Worm (Caenorhabditis elegans) whole organism, L2 larva: Measurements from ENCODE around the gene epg-5.
A peak's percentile ranks its signal among the peaks of the same experiment; 100 is the strongest.

Experiments used
- C34F6.9 ChIP-seq: fragments of 150-350 bp; optimal IDR thresholded peaks from 2 replicates; lab custom pipeline; 2014; ENCODE audit warnings: missing biosample characterization, missing genetic modification characterization
- F13H6.1 ChIP-seq: sonication (generic microtip); optimal IDR thresholded peaks from 2 replicates; lab custom pipeline; 2016; ENCODE audit warnings: missing genetic modification characterization, missing compliant biosample characterization
- Y55F3AM.14 ChIP-seq: fragments of 200-800 bp; sonication (Bioruptor generic); optimal IDR thresholded peaks from 2 replicates; lab custom pipeline; 2018; ENCODE audit warnings: mild to moderate bottlenecking, missing genetic modification characterization, missing compliant biosample characterization
- alr-1 ChIP-seq: fragments of 150-350 bp; optimal IDR thresholded peaks from 2 replicates; lab custom pipeline; 2014; ENCODE audit warnings: missing biosample characterization, missing genetic modification characterization
- aly-2 ChIP-seq: fragments of 150-350 bp; optimal IDR thresholded peaks from 2 replicates; lab custom pipeline; 2014; ENCODE audit warnings: missing biosample characterization, missing genetic modification characterization
- ama-1 ChIP-seq: fragments of 150-350 bp; optimal IDR thresholded peaks from 2 replicates; lab custom pipeline; 2018; ENCODE audit warnings: inconsistent platforms
- blmp-1 ChIP-seq: sonication (generic microtip); optimal IDR thresholded peaks from 2 replicates; lab custom pipeline; 2017; ENCODE audit warnings: missing genetic modification characterization, mild to moderate bottlenecking, missing compliant biosample characterization, antibody characterized with exemption, moderate library complexity; ENCODE audit not compliant: insufficient read depth
- crh-2 ChIP-seq: sonication (generic microtip); optimal IDR thresholded peaks from 2 replicates; lab custom pipeline; 2017; ENCODE audit warnings: missing biosample characterization, missing genetic modification characterization
- dmd-4 ChIP-seq: sonication (generic microtip); optimal IDR thresholded peaks from 2 replicates; lab custom pipeline; 2017; ENCODE audit warnings: missing biosample characterization, missing genetic modification characterization
- egl-27 ChIP-seq: sonication (generic microtip); optimal IDR thresholded peaks from 3 replicates; lab custom pipeline; 2017; ENCODE audit warnings: missing biosample characterization, missing genetic modification reagents, missing genetic modification characterization
- elt-1 ChIP-seq: fragments of 150-350 bp; optimal IDR thresholded peaks from 2 replicates; lab custom pipeline; 2014; ENCODE audit warnings: missing biosample characterization, missing genetic modification characterization
- elt-3 ChIP-seq: sonication (generic microtip); optimal IDR thresholded peaks from 2 replicates; lab custom pipeline; 2017; ENCODE audit warnings: missing biosample characterization, missing genetic modification characterization
- fos-1 ChIP-seq: fragments of 150-350 bp; optimal IDR thresholded peaks from 2 replicates; lab custom pipeline; 2014; ENCODE audit warnings: missing biosample characterization, missing genetic modification characterization
- gmeb-1 ChIP-seq: fragments of 150-350 bp; optimal IDR thresholded peaks from 2 replicates; lab custom pipeline; 2014; ENCODE audit warnings: missing biosample characterization, missing genetic modification characterization
- lin-11 ChIP-seq: fragments of 150-350 bp; sonication (generic microtip); optimal IDR thresholded peaks from 2 replicates; lab custom pipeline; 2014; ENCODE audit warnings: missing biosample characterization, missing genetic modification characterization, inconsistent platforms, mixed read lengths
- lin-13 ChIP-seq: fragments of 150-350 bp; optimal IDR thresholded peaks from 2 replicates; lab custom pipeline; 2014; ENCODE audit warnings: missing biosample characterization, missing genetic modification reagents, missing genetic modification characterization
- lin-39 ChIP-seq: fragments of 150-350 bp; optimal IDR thresholded peaks from 2 replicates; lab custom pipeline; 2014; ENCODE audit warnings: missing biosample characterization, missing genetic modification reagents, missing genetic modification characterization
- lsy-2 ChIP-seq, 2 experiments: fragments of 150-350 bp in 1 of 2; sonication (generic microtip) in 1 of 2; optimal IDR thresholded peaks; 2 replicates each; lab custom pipeline; 2014 to 2017; ENCODE audit warnings: missing biosample characterization in 2 of 2, missing genetic modification characterization in 2 of 2
- mab-5 ChIP-seq: fragments of 150-350 bp; optimal IDR thresholded peaks from 2 replicates; lab custom pipeline; 2014; ENCODE audit warnings: missing biosample characterization, missing genetic modification characterization
- mdl-1 ChIP-seq, 2 experiments: fragments of 150-350 bp in 1 of 2; sonication (generic microtip) in 1 of 2; optimal IDR thresholded peaks; 2 replicates each; lab custom pipeline; 2017; ENCODE audit warnings: missing biosample characterization in 2 of 2, missing genetic modification characterization in 2 of 2
- nhr-10 ChIP-seq: sonication (generic microtip); optimal IDR thresholded peaks from 2 replicates; lab custom pipeline; 2017; ENCODE audit warnings: missing biosample characterization, missing genetic modification characterization
- nhr-11 ChIP-seq: fragments of 150-350 bp; optimal IDR thresholded peaks from 2 replicates; lab custom pipeline; 2014; ENCODE audit warnings: missing biosample characterization, missing genetic modification characterization
- nhr-12 ChIP-seq: fragments of 150-350 bp; optimal IDR thresholded peaks from 2 replicates; lab custom pipeline; 2014; ENCODE audit warnings: missing biosample characterization, missing genetic modification characterization
- nhr-129 ChIP-seq: fragments of 150-350 bp; optimal IDR thresholded peaks from 2 replicates; lab custom pipeline; 2014; ENCODE audit warnings: missing biosample characterization, missing genetic modification characterization
- nhr-21 ChIP-seq: fragments of 150-350 bp; optimal IDR thresholded peaks from 2 replicates; lab custom pipeline; 2014; ENCODE audit warnings: missing biosample characterization, missing genetic modification characterization
- nhr-23 ChIP-seq: fragments of 150-350 bp; optimal IDR thresholded peaks from 2 replicates; lab custom pipeline; 2014; ENCODE audit warnings: missing biosample characterization, missing genetic modification reagents, missing genetic modification characterization
- nhr-237 ChIP-seq: fragments of 150-350 bp; optimal IDR thresholded peaks from 2 replicates; lab custom pipeline; 2014; ENCODE audit warnings: missing biosample characterization, missing genetic modification characterization
- nhr-25 ChIP-seq: fragments of 150-350 bp; sonication (generic microtip); optimal IDR thresholded peaks from 3 replicates; lab custom pipeline; 2014; ENCODE audit warnings: missing biosample characterization, missing genetic modification characterization
- nhr-6 ChIP-seq: fragments of 150-350 bp; optimal IDR thresholded peaks from 2 replicates; lab custom pipeline; 2014; ENCODE audit warnings: missing biosample characterization, missing genetic modification characterization
- nhr-77 ChIP-seq: fragments of 150-350 bp; optimal IDR thresholded peaks from 2 replicates; lab custom pipeline; 2014; ENCODE audit warnings: missing biosample characterization, missing genetic modification characterization
- peb-1 ChIP-seq: fragments of 150-350 bp; optimal IDR thresholded peaks from 2 replicates; lab custom pipeline; 2014; ENCODE audit warnings: missing biosample characterization, missing genetic modification characterization
- sem-4 ChIP-seq: fragments of 150-350 bp; optimal IDR thresholded peaks from 2 replicates; lab custom pipeline; 2014; ENCODE audit warnings: missing biosample characterization, missing genetic modification reagents, missing genetic modification characterization
- sma-3 ChIP-seq: sonication (generic microtip); optimal IDR thresholded peaks from 2 replicates; lab custom pipeline; 2016; ENCODE audit warnings: missing genetic modification reagents, missing genetic modification characterization, missing compliant biosample characterization
- sma-9 ChIP-seq, 2 experiments: fragments of 150-350 bp in 1 of 2; sonication (generic microtip) in 1 of 2; optimal IDR thresholded peaks; 2 replicates each; lab custom pipeline; 2014 to 2016; ENCODE audit warnings: missing genetic modification characterization in 2 of 2, mild to moderate bottlenecking in 1 of 2, missing biosample characterization in 1 of 2, missing compliant biosample characterization in 1 of 2, missing genetic modification reagents in 1 of 2, moderate library complexity in 1 of 2
- snpc-4 ChIP-seq: fragments of 150-350 bp; optimal IDR thresholded peaks from 2 replicates; lab custom pipeline; 2014; ENCODE audit warnings: missing biosample characterization, missing genetic modification characterization
- unc-39 ChIP-seq: fragments of 150-350 bp; optimal IDR thresholded peaks from 2 replicates; lab custom pipeline; 2014; ENCODE audit warnings: missing biosample characterization, missing genetic modification characterization
- unc-55 ChIP-seq: fragments of 150-350 bp; sonication (generic microtip); optimal IDR thresholded peaks from 3 replicates; lab custom pipeline; 2014; ENCODE audit warnings: missing biosample characterization, missing genetic modification reagents, missing genetic modification characterization
- unc-62 ChIP-seq: fragments of 150-350 bp; optimal IDR thresholded peaks from 2 replicates; lab custom pipeline; 2014; ENCODE audit warnings: missing biosample characterization, missing genetic modification reagents, missing genetic modification characterization
- zag-1 ChIP-seq: fragments of 150-350 bp; optimal IDR thresholded peaks from 2 replicates; lab custom pipeline; 2014; ENCODE audit warnings: missing biosample characterization, missing genetic modification characterization
- ztf-1 ChIP-seq: fragments of 200-800 bp; sonication (Bioruptor generic); conservative IDR thresholded peaks from 2 replicates; pipeline ENCODE4 v1.3.6; 2022; ENCODE audit warnings: missing genetic modification characterization, missing compliant biosample characterization
- ztf-11 ChIP-seq: sonication (generic microtip); optimal IDR thresholded peaks from 2 replicates; lab custom pipeline; 2017; ENCODE audit warnings: missing biosample characterization, missing genetic modification characterization
- ztf-4 ChIP-seq: fragments of 150-350 bp; optimal IDR thresholded peaks from 2 replicates; lab custom pipeline; 2014; ENCODE audit warnings: missing biosample characterization, missing genetic modification characterization

The epg-5 gene

DNA sequence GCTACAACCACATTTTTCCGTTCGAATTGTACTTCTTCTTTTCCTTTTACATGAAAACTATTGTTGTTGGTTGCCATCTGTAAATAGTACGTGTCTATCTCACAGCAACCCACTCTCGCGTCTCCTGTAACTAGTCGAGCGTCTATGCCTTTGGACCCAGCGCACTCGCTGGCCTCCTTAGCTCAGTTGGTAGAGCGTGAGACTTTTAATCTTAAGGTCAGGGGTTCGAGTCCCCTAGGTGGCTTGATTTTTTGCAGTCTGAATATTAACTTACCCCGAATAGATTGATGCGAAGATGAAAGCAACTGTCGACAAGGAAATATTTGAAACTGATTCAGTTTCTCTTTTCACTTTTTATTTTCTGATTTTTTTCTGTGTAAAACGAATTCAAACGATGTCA, 44.1 kb downstream of the epg-5 start, which contains the start of gene mpz-3 (continued):
- no peak for TF ChIP-seq Y55F3AM.14 (GFP tag; lab: Kevin White, UChicago)
- TF ChIP-seq ztf-4 (tag; lab: Kevin White, UChicago): no peak
- TF ChIP-seq dmd-4 (tag; lab: Kevin White, UChicago): no peak
- TF ChIP-seq unc-39 (tag; lab: Kevin White, UChicago): no peak
- no peak for TF ChIP-seq ama-1 (lab: Kevin White, UChicago)
- TF ChIP-seq fos-1 (tag; lab: Kevin White, UChicago): peak; percentile 57
- peak; percentile 63 for TF ChIP-seq sma-9 (GFP tag; optimal IDR thresholded peaks at IDR 0.05; lab: Kevin White, UChicago)
- TF ChIP-seq sma-9 (tag; optimal IDR thresholded peaks at IDR 0.05; lab: Kevin White, UChicago): no peak
- TF ChIP-seq aly-2 (tag; lab: Kevin White, UChicago): no peak
- TF ChIP-seq egl-27 (tag; lab: Kevin White, UChicago): no peak
- peak; percentile 28 for TF ChIP-seq F13H6.1 (tag; lab: Kevin White, UChicago)

DNA sequence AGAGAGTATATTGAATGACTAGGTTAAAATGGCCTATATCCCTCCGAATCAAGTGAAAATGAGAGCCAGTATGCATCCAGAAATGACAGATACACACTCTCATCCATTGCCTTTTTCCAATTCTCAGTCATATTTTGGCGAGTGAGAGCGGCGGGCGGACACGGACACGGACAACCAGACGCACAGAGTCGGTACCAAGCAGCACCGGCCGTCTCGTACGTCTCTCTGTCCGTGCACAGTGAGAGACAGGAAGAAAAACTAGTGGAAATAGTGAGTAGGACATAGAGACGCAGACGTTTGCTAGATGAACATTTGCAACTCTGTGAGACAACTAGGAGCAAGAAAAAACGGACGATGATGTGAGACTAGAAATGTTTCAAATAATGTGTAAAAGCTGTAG, 45.9 kb downstream of the epg-5 start:
- TF ChIP-seq unc-55 (GFP tag; lab: Kevin White, UChicago) (peak; percentile 63), unc-62 (GFP tag; lab: Kevin White, UChicago) (no peak), sma-3 (GFP tag; lab: Kevin White, UChicago) (no peak), zag-1 (tag; lab: Kevin White, UChicago) (peak; percentile 43), nhr-11 (tag; lab: Kevin White, UChicago) (no peak), egl-27 (tag; lab: Kevin White, UChicago) (no peak), nhr-21 (tag; lab: Kevin White, UChicago) (no peak), peb-1 (tag; lab: Kevin White, UChicago) (no peak), nhr-237 (no peak), C34F6.9 (tag; lab: Kevin White, UChicago) (peak; percentile 56), fos-1 (tag; lab: Kevin White, UChicago) (peak; percentile 39), nhr-12 (tag; lab: Kevin White, UChicago) (no peak), dmd-4 (tag; lab: Kevin White, UChicago) (no peak), blmp-1 (tag; lab: Kevin White, UChicago) (no peak), mdl-1 (tag; optimal IDR thresholded peaks at IDR 0.05; lab: Kevin White, UChicago) (no peak), unc-39 (tag; lab: Kevin White, UChicago) (no peak), aly-2 (tag; lab: Kevin White, UChicago) (no peak), mab-5 (no peak), lin-39 (no peak), nhr-129 (peak; percentile 57), lin-13 (GFP tag; lab: Kevin White, UChicago) (no peak), sem-4 (no peak), nhr-77 (tag; lab: Kevin White, UChicago) (no peak), elt-1 (tag; lab: Kevin White, UChicago) (no peak), F13H6.1 (tag; lab: Kevin White, UChicago) (peak; percentile 11), lsy-2 (tag; optimal IDR thresholded peaks at IDR 0.05; lab: Kevin White, UChicago) (peak in 1 of 2 experiments; percentile 59), nhr-25 (no peak), nhr-23 (tag; lab: Kevin White, UChicago) (no peak), snpc-4 (tag; lab: Kevin White, UChicago) (no peak), elt-3 (tag; lab: Kevin White, UChicago) (no peak), ztf-11 (tag; lab: Kevin White, UChicago) (no peak), crh-2 (no peak), gmeb-1 (tag; lab: Kevin White, UChicago) (no peak), alr-1 (tag; lab: Kevin White, UChicago) (no peak), lin-11 (tag; lab: Kevin White, UChicago) (no peak)

DNA sequence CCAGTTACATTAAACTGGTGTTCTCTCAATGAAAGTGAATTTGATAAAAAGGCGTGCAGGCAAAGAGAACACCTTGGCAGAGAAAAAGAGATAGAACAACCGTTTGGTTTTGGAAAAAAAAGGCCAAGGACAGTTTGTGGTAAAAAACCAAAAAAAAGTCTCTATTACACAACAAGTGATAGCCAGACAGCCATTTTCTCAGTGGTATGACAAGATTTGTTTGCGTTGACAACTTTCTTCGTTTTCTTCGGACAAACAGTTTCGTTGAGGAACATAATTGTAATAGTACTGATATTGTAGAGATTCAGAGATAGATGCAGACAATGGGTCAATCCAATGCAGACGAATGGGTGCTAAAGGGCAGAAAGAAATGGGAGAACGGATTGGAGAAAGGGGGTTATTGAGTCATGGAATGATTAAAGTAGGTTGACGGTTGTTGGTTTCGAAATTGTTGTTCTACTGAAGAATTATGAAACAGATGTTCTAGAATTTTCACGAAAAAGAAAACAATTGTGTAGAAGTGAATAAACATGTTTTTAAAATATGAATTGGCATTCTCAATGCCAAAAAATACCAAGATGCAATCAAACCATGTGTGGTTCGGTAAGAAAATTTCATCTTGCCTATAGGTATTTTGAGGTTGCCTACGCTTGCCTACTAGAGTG, 46.8 kb downstream of the epg-5 start:
- TF ChIP-seq sma-9 (GFP tag; optimal IDR thresholded peaks at IDR 0.05; lab: Kevin White, UChicago): peak; percentile 24
- TF ChIP-seq sma-9 (tag; optimal IDR thresholded peaks at IDR 0.05; lab: Kevin White, UChicago): no peak
- TF ChIP-seq fos-1 (tag; lab: Kevin White, UChicago): peak; percentile 29
- no peak for TF ChIP-seq lin-13 (GFP tag; lab: Kevin White, UChicago)
- TF ChIP-seq lsy-2 (tag; optimal IDR thresholded peaks at IDR 0.05; lab: Kevin White, UChicago): peak in 1 of 2 experiments; percentile 9
- TF ChIP-seq blmp-1 (tag; lab: Kevin White, UChicago): peak; percentile 94
- TF ChIP-seq Y55F3AM.14 (GFP tag; lab: Kevin White, UChicago): peak; percentile 35
- TF ChIP-seq ama-1 (lab: Kevin White, UChicago): no peak
- no peak for TF ChIP-seq aly-2 (tag; lab: Kevin White, UChicago)
- peak; percentile 9 for TF ChIP-seq F13H6.1 (tag; lab: Kevin White, UChicago)
- peak; percentile 72 for TF ChIP-seq nhr-25
- TF ChIP-seq nhr-10 (tag; lab: Kevin White, UChicago): no peak
- TF ChIP-seq ztf-1: no peak
- peak; percentile 56 for TF ChIP-seq sma-3 (GFP tag; lab: Kevin White, UChicago)
- peak; percentile 17 for TF ChIP-seq nhr-6 (tag; lab: Kevin White, UChicago)
- TF ChIP-seq ztf-4 (tag; lab: Kevin White, UChicago): no peak
